Worm (Caenorhabditis elegans) whole organism, dauer: ENCODE results near the gene mfsd-11.

Experiments
- unc-62 ChIP-seq: sonication (generic microtip); optimal IDR thresholded peaks from 2 replicates; lab custom pipeline; 2017; ENCODE audit warnings: missing biosample characterization, missing genetic modification reagents, missing genetic modification characterization

Gene mfsd-11

DNA sequence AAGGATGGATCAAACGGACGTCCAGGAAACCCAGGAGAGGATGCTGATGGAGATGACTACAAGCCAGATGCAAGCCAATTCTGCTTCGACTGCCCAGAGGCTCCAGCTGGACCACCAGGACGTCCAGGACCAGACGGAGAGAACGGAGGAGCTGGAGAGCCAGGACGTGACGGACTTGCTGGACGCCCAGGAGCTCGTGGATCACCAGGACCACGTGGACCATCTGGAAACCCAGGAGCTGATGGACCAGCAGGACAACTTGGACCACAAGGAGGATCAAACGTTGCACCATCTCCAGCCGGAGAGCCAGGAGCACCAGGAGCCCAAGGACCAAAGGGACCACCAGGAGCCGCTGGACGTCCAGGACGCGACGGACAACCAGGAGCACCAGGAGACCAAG, 48.4 kb downstream of the mfsd-11 start:
- TF ChIP-seq unc-62 (GFP tag; lab: Kevin White, UChicago), result no peak

DNA sequence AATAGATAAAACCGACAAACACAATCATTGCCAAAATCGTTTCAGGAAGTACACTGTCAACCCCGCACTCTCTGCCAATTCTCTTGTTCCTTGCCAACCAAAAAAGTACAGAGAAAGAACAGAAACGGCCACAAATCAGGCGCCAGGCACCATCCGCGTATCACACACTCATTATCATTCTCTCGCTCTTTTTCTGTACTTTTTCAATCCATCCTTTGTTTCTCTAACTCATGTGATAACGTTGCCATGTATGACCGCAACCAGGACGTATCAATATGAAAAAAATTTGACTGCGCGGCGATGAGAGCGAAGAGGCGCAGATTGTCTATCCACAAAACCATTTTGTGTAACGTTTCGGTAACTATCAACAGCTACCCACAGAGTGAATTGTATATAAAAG, 49.3 kb downstream of the mfsd-11 start, which contains the start of gene col-181:
Gene col-181, plus strand, starts transcription at position 301 of the 400 bp plus-strand sequence.
- TF ChIP-seq unc-62 (GFP tag; lab: Kevin White, UChicago), result no peak

DNA sequence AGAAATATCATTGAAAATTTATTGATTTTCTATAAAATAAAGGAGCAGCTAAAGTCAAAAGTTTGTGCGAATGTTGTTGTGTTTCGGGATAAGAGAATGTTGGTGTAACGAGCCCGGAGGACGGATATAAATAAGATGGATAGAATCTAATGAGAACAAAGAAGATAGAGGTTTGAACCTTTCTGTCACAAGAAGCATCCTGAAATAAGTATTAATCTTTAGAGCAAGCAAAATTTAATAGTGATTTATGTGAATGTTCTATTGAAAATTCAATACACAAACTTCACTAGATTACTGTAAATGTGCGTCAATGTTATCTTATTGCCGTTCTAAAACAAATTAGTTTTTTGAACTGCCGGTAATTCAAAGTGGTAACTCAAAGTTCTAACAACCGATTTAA, 50.2 kb downstream of the mfsd-11 start, which contains the start of gene W03G11.3:
Gene W03G11.3, minus strand, starts transcription at position 101 of the 400 bp plus-strand sequence.
- no peak for TF ChIP-seq unc-62 (GFP tag; lab: Kevin White, UChicago)
